Worm (Caenorhabditis elegans) whole organism, young adult: ENCODE data around the gene F35E12.2.
A peak's percentile ranks its signal among the peaks of the same experiment; 100 is the strongest.

Experiments
- B0261.1 ChIP-seq: sonication (generic microtip); optimal IDR thresholded peaks from 2 replicates; lab custom pipeline; 2016; ENCODE audit warnings: mild to moderate bottlenecking, missing genetic modification characterization, moderate library complexity, missing compliant biosample characterization
- D2030.7 ChIP-seq: fragments of 200-800 bp; sonication (Bioruptor generic); IDR thresholded peaks from 2 replicates; pipeline ENCODE4 v1.3.6; 2022; ENCODE audit warnings: missing genetic modification reagents, missing genetic modification characterization, missing compliant biosample characterization
- Y53F4B.3 ChIP-seq: fragments of 200-800 bp; sonication (Bioruptor generic); IDR thresholded peaks from 2 replicates; pipeline ENCODE4 v1.3.6; 2022; ENCODE audit warnings: missing genetic modification reagents, missing genetic modification characterization, missing compliant biosample characterization
- Y67H2A.10 ChIP-seq: fragments of 200-800 bp; sonication (Bioruptor generic); conservative IDR thresholded peaks from 2 replicates; pipeline ENCODE4 v1.3.6; 2022; ENCODE audit warnings: missing genetic modification reagents, missing genetic modification characterization, missing compliant biosample characterization
- aptf-2 ChIP-seq: fragments of 200-800 bp; sonication (Bioruptor generic); conservative IDR thresholded peaks from 2 replicates; pipeline ENCODE4 v1.3.6; 2022; ENCODE audit warnings: missing genetic modification reagents, missing genetic modification characterization, missing compliant biosample characterization
- attf-5 ChIP-seq: fragments of 200-800 bp; sonication (Bioruptor generic); optimal IDR thresholded peaks from 2 replicates; lab custom pipeline; 2018; ENCODE audit warnings: mild to moderate bottlenecking, missing genetic modification characterization, missing compliant biosample characterization
- ccch-3 ChIP-seq: fragments of 200-800 bp; sonication (Bioruptor generic); optimal IDR thresholded peaks from 2 replicates; lab custom pipeline; 2018; ENCODE audit warnings: mild to moderate bottlenecking, missing genetic modification characterization, missing compliant biosample characterization
- cebp-1 ChIP-seq, 2 experiments: fragments of 200-800 bp in 1 of 2; sonication (Bioruptor generic) in 1 of 2; sonication (generic microtip) in 1 of 2; IDR thresholded peaks in 1 of 2; optimal IDR thresholded peaks in 1 of 2; 2 replicates each; pipeline versions ENCODE4 v1.3.6 to Lab custom; 2017 to 2022; ENCODE audit warnings: missing compliant biosample characterization in 2 of 2, missing genetic modification characterization in 2 of 2, mild to moderate bottlenecking in 1 of 2, missing genetic modification reagents in 1 of 2, moderate library complexity in 1 of 2
- ceh-27 ChIP-seq: fragments of 200-800 bp; sonication (Bioruptor generic); optimal IDR thresholded peaks from 2 replicates; lab custom pipeline; 2018; ENCODE audit warnings: mild to moderate bottlenecking, missing genetic modification characterization, moderate library complexity, missing compliant biosample characterization
- ceh-40 ChIP-seq: fragments of 200-800 bp; sonication (Bioruptor generic); IDR thresholded peaks from 2 replicates; pipeline ENCODE4 v1.3.6; 2022; ENCODE audit warnings: missing genetic modification characterization, missing compliant biosample characterization
- ceh-58 ChIP-seq: fragments of 200-800 bp; sonication (Bioruptor generic); IDR thresholded peaks from 2 replicates; pipeline ENCODE4 v1.3.6; 2022; ENCODE audit warnings: missing genetic modification characterization, missing compliant biosample characterization
- ceh-79 ChIP-seq: sonication (generic microtip); optimal IDR thresholded peaks from 2 replicates; lab custom pipeline; 2017; ENCODE audit warnings: mild to moderate bottlenecking, missing genetic modification characterization, missing compliant biosample characterization
- ceh-91 ChIP-seq: fragments of 200-800 bp; sonication (Bioruptor generic); IDR thresholded peaks from 2 replicates; pipeline ENCODE4 v1.3.6; 2022; ENCODE audit warnings: missing genetic modification reagents, missing genetic modification characterization, missing compliant biosample characterization
- die-1 ChIP-seq: sonication (generic microtip); optimal IDR thresholded peaks from 2 replicates; lab custom pipeline; 2016; ENCODE audit warnings: missing genotype, mild to moderate bottlenecking, missing genetic modification characterization, missing compliant biosample characterization
- ekl-4 ChIP-seq: fragments of 200-800 bp; sonication (Bioruptor generic); IDR thresholded peaks from 2 replicates; pipeline ENCODE4 v1.3.6; 2022; ENCODE audit warnings: missing genetic modification reagents, missing genetic modification characterization, missing compliant biosample characterization
- hrde-1 ChIP-seq: sonication (generic microtip); optimal IDR thresholded peaks from 2 replicates; lab custom pipeline; 2016; ENCODE audit warnings: missing genetic modification characterization, mild to moderate bottlenecking, missing compliant biosample characterization, moderate library complexity, missing genotype, missing genetic modification reagents, borderline replicate concordance
- hsf-1 ChIP-seq: fragments of 200-800 bp; sonication (Bioruptor generic); IDR thresholded peaks from 2 replicates; pipeline ENCODE4 v1.3.6; 2022; ENCODE audit warnings: missing genetic modification reagents, missing genetic modification characterization, missing compliant biosample characterization
- lin-40 ChIP-seq: sonication (generic microtip); optimal IDR thresholded peaks from 2 replicates; lab custom pipeline; 2016; ENCODE audit warnings: missing genetic modification characterization, mild to moderate bottlenecking, missing compliant biosample characterization, missing genotype, missing genetic modification reagents
- madf-10 ChIP-seq: sonication (generic microtip); optimal IDR thresholded peaks from 2 replicates; lab custom pipeline; 2016; ENCODE audit warnings: mild to moderate bottlenecking, missing genetic modification characterization, missing compliant biosample characterization
- mel-28 ChIP-seq: sonication (generic microtip); optimal IDR thresholded peaks from 2 replicates; lab custom pipeline; 2016; ENCODE audit warnings: borderline replicate concordance, mild to moderate bottlenecking, missing genetic modification characterization, missing compliant biosample characterization
- nhr-80 ChIP-seq: sonication (generic microtip); optimal IDR thresholded peaks from 2 replicates; lab custom pipeline; 2016; ENCODE audit warnings: missing genetic modification characterization, missing compliant biosample characterization
- pbrm-1 ChIP-seq: fragments of 200-800 bp; sonication (Bioruptor generic); IDR thresholded peaks from 2 replicates; pipeline ENCODE4 v1.3.6; 2022; ENCODE audit warnings: missing genetic modification reagents, missing genetic modification characterization, missing compliant biosample characterization
- rec-8 ChIP-seq, 2 experiments: sonication (generic microtip); optimal IDR thresholded peaks; 2 replicates each; lab custom pipeline; 2016; ENCODE audit warnings: mild to moderate bottlenecking in 2 of 2, missing genetic modification characterization in 2 of 2, missing genetic modification reagents in 2 of 2, missing genotype in 2 of 2, missing biosample characterization in 1 of 2, missing compliant biosample characterization in 1 of 2, moderate library complexity in 1 of 2
- sdz-38 ChIP-seq: sonication (generic microtip); optimal IDR thresholded peaks from 2 replicates; lab custom pipeline; 2016; ENCODE audit warnings: missing genotype, missing genetic modification characterization, missing compliant biosample characterization
- snpc-4 ChIP-seq, 5 experiments: fragments of 150-350 bp in 1 of 5; sonication (generic microtip) in 4 of 5; optimal IDR thresholded peaks; 2 replicates each; lab custom pipeline; 2014 to 2018; ENCODE audit warnings: missing genetic modification characterization in 5 of 5, missing biosample characterization in 3 of 5, antibody characterized with exemption in 2 of 5, mild to moderate bottlenecking in 2 of 5, missing compliant biosample characterization in 2 of 5, missing genotype in 2 of 5, moderate library complexity in 2 of 5, missing genetic modification reagents in 1 of 5
- tbp1 ChIP-seq: fragments of 200-800 bp; sonication (Bioruptor generic); optimal IDR thresholded peaks from 2 replicates; lab custom pipeline; 2018; ENCODE audit warnings: mild to moderate bottlenecking, missing genetic modification characterization, missing compliant biosample characterization
- unc-130 ChIP-seq: sonication (generic microtip); optimal IDR thresholded peaks from 2 replicates; lab custom pipeline; 2016; ENCODE audit warnings: missing genetic modification reagents, missing genetic modification characterization, missing compliant biosample characterization
- zim-3 ChIP-seq: sonication (generic microtip); optimal IDR thresholded peaks from 2 replicates; lab custom pipeline; 2017; ENCODE audit warnings: mild to moderate bottlenecking, missing genetic modification characterization, moderate library complexity, missing compliant biosample characterization
- ztf-25 ChIP-seq: fragments of 200-800 bp; sonication (Bioruptor generic); IDR thresholded peaks from 2 replicates; pipeline ENCODE4 v1.3.6; 2022; ENCODE audit warnings: missing genetic modification reagents, missing genetic modification characterization, missing compliant biosample characterization
- ztf-28 ChIP-seq: fragments of 200-800 bp; sonication (Bioruptor generic); IDR thresholded peaks from 2 replicates; pipeline ENCODE4 v1.3.6; 2022; ENCODE audit warnings: missing genetic modification reagents, missing genetic modification characterization, missing compliant biosample characterization

The F35E12.2 gene

DNA sequence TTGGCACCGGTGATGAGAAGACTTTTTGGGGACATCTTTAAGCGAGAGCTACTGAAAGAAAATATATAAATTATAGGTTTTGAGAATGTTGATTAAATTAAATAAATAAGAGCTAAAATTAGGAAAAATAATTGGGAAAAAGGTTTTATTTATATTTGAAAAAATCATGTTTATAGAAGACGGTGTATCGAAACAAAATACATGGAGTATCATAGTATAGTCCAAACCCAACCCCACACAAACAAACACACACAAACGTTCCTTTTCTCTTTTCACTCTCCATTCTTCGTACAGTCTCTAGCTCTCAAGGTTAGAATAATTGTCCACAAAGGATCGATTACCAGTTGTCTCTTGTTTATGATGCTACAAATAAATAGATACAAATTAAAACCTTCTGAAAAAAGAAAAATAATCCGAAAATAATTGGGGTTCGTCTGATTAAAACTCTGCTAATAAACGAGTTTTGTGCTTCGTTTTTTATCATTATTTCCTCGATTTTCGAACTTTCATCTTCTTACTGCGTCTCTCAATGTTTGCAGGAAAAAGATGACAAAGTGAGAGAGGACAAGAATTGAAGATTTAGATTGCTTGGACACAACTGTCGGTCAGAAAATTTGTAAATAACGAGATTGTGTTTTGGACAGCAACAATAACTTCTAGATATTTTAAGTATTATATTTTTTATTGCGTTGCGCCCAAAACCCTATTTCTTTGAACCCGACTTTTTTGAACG is 31.8 kb upstream of the F35E12.2 start, which contains the start of gene F20G2.2:
Gene F20G2.2, minus strand, starts transcription at position 51 of the 733 bp plus-strand sequence.
- no peak for TF ChIP-seq tbp1
- TF ChIP-seq nhr-80 (tag; lab: Kevin White, UChicago) = peak; percentile 23

DNA sequence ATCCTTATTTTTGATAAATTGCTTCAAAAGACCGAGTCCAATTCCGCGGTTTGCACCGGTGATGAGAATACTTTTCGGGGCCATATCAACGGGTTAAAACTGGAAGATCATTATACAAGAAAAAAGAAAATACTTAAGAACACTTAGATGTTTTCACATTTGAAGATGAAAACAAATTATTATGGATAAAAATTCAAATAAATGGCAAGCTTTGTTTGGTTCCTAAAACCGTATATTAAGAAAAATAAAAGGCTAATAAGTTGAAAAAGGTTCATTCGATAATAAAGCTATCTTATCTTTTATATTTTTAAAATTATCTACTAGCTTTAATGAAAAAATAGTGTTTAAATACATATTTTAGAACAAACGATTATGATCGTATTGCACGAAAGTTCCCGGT is 28.8 kb upstream of the F35E12.2 start, which contains the start of gene F20G2.1:
Gene F20G2.1, minus strand, starts transcription at position 101 of the 400 bp plus-strand sequence.
- TF ChIP-seq cebp-1 (GFP tag; IDR thresholded peaks at IDR 0.05; lab: Robert Waterston, UW) = no peak
- no peak for TF ChIP-seq cebp-1 (tag; optimal IDR thresholded peaks at IDR 0.05; lab: Kevin White, UChicago)
- TF ChIP-seq unc-130 = no peak
- TF ChIP-seq Y53F4B.3 (GFP tag; lab: Robert Waterston, UW) = no peak
- no peak for TF ChIP-seq ztf-25 (GFP tag; lab: Robert Waterston, UW)
- TF ChIP-seq D2030.7 (GFP tag; lab: Robert Waterston, UW) = no peak
- no peak for TF ChIP-seq hrde-1
- TF ChIP-seq aptf-2 (GFP tag; lab: Robert Waterston, UW) = no peak
- TF ChIP-seq ekl-4 (GFP tag; lab: Robert Waterston, UW) = no peak
- no peak for TF ChIP-seq madf-10 (tag; lab: Kevin White, UChicago)

DNA sequence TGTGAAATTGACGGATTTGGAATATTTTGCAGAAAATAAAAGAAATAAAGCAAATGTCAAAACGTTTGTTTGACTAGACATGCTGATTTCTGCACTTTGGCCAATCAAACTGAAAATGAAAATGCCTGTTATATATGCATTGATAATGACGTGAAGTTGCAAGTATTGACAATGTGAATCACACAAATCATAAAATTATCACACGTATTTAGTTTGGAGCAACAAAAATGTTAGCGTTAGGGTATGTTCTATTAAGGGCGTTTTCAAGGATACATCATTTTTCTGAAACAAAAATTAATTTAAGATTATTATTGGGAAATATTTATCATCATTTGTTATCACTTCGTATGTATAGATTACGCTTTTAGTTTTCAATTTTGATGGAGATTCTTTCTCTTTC is 27.1 kb upstream of the F35E12.2 start, which contains the start of gene cld-9:
Gene cld-9, minus strand, starts transcription at position 81 of the 400 bp plus-strand sequence.
- TF ChIP-seq ceh-27 (GFP tag; lab: Kevin White, UChicago) (no peak), nhr-80 (tag; lab: Kevin White, UChicago) (peak; percentile 52)
- TF ChIP-seq, all 124 proteins: peak for 1

DNA sequence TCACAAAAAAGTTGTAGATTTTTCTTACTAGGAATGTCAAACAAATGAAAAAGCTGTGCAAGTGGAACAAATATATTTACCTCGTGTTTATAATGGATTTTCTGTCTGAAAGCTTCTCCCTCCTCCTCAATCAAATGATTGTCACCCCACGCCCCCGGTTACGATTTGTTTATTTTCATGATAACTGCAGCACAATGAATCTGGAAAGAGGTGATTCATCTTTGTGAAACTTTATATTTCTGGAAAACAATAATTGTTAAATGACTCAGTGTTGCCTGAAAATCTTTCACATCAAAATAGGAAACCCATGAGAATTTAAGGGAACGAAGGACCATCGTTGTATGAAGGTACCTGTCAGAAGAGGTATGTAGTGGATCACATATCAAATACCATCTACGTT is 24.0 kb upstream of the F35E12.2 start, which contains the start of gene F35E12.10:
Gene F35E12.10, minus strand, starts transcription at position 101 of the 400 bp plus-strand sequence.
- TF ChIP-seq snpc-4 (GFP tag; optimal IDR thresholded peaks at IDR 0.05; lab: Kevin White, UChicago) (no peak), snpc-4 (tag; optimal IDR thresholded peaks at IDR 0.05; lab: Kevin White, UChicago) (no peak), ceh-91 (GFP tag; lab: Robert Waterston, UW) (no peak), mel-28 (tag; lab: Kevin White, UChicago) (no peak), die-1 (tag; lab: Kevin White, UChicago) (no peak), Y67H2A.10 (GFP tag; lab: Robert Waterston, UW) (no peak), ccch-3 (GFP tag; lab: Kevin White, UChicago) (no peak), B0261.1 (no peak), ceh-79 (tag; lab: Kevin White, UChicago) (no peak), lin-40 (no peak), ztf-28 (GFP tag; lab: Robert Waterston, UW) (no peak), rec-8 (tag; optimal IDR thresholded peaks at IDR 0.05; lab: Kevin White, UChicago) (no peak), attf-5 (GFP tag; lab: Kevin White, UChicago) (no peak), pbrm-1 (GFP tag; lab: Robert Waterston, UW) (no peak), ceh-58 (GFP tag; lab: Robert Waterston, UW) (no peak), hsf-1 (GFP tag; lab: Robert Waterston, UW) (no peak), ceh-40 (no peak), zim-3 (tag; lab: Kevin White, UChicago) (no peak), sdz-38 (tag; lab: Kevin White, UChicago) (no peak)
